Fruit fly (Drosophila melanogaster): ENCODE data around the gene CG46310.

Gene CG46310

DNA sequence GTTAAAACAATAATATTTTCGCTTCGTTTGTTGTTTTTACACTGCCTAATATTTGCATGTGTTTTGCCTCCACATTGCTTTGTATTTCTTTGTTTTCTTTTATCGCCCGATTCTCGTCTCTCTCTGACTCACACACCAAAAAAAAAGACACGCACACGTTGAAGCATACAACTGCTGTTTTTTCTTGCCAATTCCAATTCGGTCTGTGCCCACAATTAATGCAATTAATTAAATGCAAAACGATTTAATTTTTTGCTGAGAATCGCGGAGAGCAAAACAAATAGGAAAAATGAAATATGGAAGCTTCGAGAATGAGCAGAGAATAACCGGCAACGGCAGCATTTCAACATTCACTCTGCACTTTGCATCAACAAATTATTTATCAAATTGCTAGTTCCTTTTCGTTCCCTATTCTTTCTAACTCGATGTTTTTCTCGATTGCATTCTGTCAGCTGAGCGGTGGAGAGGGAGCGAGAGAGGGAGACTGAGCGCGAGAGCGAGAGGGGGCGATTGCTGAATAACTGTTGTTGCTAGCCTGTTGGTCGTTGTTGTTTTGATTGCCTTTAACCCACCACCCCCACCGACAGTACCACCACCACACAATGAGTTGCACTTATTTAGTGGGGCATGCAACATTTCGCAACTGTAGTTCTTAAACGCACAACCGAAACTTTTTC lies 47.5 kb downstream of the CG46310 start:
- no peak for TF ChIP-seq CG17801 (GFP tag; optimal IDR thresholded peaks at IDR 0.05; ENCODE audit: partially characterized antibody)

DNA sequence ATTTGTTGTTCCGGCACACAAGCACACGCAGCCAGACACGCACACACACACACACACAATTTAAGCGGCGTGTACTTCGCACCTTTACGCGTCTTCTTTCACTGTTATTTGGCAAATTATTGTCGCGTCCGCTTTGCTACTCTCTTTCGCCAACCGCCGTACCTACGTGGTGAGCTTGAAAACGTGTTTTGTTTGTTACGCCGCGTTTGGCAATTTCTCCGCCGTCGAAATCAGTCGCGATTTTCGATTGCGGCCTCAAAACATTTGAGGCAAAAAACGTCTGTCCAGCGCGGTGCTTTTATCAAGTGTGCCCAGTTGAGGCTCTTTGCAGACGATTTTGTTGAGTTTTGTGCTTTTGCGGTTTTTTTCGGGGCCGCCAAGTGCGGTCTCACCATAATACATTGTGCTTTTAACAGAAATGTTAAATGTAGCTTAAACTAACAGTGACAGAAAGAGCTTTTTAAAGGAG lies 48.0 kb downstream of the CG46310 start:
- TF ChIP-seq CG17801 (GFP tag; optimal IDR thresholded peaks at IDR 0.05; ENCODE audit: partially characterized antibody), result peak; percentile 76

DNA sequence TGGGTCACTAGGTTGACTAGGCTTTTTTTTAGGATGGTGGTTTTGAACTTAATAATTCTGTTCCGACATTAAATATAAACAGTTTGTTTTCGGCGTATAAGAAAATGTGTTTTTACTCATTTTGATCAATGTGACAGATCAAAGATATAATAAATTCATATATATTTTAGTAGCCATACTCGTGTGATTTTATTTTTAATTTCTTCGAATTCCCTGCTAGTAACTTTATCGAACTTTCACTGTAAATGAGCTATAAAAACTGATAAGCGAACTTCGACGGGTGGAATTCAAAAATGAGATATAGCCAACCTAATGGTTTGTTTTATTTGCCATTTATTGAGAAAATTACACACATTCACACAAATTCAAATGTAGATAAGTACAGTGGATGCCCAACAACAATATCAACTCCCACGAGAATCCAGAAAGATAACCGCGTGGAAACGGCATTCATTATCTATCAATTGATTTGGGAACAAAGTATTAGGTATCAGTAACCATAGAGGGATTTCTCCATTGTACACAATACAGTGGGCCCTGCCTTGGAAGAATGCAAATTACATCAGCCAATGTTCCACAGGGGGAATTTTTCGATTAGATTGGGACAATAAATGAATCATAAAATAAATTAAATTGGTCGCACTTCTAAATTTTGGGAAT lies 49.6 kb downstream of the CG46310 start:
- no peak for TF ChIP-seq CG17801 (GFP tag; optimal IDR thresholded peaks at IDR 0.05; ENCODE audit: partially characterized antibody)

DNA sequence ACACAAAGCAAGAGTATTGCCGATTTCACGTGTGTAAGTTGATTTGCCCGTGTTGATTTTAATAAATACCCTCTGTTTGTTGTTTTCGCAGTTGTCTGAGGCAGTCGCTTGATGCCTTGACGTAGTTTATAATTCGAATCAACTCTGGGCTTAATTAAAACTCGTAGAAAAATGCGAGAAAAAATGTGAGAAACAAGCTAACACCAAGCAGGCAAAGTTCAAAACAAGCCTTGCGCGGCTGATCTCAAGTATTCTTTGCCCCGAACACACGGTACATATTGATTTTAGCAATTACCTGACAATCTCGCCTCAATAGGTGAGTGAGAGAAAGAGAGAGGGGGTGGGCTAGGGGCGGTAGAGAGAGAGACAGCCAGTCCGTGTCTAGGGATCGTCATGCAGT lies 51.6 kb downstream of the CG46310 start:
- TF ChIP-seq CG17801 (GFP tag; optimal IDR thresholded peaks at IDR 0.05; ENCODE audit: partially characterized antibody), result no peak

DNA sequence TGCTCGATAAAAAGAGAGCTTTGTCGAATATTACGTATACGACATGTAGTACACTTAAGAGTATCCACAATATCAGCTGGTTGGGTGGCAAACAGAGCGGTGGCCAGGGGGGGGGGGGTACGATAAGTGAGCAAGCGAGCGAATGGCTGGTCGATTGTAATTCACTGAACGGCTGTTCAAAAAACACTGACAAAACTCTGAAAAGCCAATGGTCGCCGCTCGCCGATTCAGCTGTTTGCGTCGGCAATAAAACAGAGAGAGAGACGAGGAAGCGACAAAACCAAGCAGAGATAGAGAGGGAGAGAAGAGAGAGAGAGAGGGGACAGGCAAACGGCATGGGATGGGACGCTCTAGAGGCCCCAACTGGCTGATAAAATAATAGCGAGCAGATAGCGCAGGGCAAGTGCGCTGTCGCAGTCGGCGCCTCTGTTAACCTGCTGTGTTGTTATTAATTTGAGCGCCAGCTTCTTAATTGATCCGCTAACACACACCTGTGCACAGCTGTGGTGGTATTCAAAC lies 52.9 kb downstream of the CG46310 start, which contains the start of gene cnc:
TSS of gene cnc (minus strand) at position 191 of the 519 bp plus-strand sequence.
- peak; percentile 70 for TF ChIP-seq CG17801 (GFP tag; optimal IDR thresholded peaks at IDR 0.05; ENCODE audit: partially characterized antibody)

DNA sequence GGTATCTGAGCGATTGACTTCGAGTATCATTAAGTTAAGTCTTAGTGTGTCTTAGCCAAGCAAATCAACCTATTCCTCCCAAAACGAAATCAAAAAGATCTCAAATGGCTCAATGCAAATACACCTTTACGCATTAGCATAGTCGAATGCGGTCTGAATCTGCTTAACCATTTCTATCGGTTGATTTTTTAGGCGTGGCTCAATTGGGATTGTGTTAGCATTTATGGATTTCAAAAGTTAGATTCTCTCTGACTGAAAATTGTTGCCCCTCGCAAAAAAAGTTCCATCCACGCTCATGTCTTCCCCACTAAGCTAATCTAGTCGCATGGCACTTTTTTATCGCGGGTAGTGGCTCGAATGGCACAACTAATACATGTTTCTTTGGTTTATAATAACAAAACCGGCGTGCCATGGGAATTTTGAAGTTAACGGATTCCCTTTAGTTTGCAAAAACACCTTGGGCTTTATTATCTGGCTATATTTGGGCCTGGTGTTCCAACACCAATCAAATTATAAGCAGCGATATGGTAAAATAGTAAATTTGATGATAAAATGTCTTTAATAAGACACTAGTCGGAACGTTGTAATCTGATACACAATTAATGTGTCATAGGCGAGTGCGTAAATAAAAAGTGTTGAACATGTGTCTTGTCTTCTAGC lies 55.1 kb downstream of the CG46310 start:
- TF ChIP-seq CG17801 (GFP tag; optimal IDR thresholded peaks at IDR 0.05; ENCODE audit: partially characterized antibody), result no peak
